Fruit fly (Drosophila melanogaster) whole organism, wandering third instar larva: ENCODE data around the gene mew.

Source experiments
- CG32264 ChIP-seq: fragments of 200-800 bp; sonication (Bioruptor generic); optimal IDR thresholded peaks from 2 replicates; lab custom pipeline; 2016; ENCODE audit warnings: missing biosample characterization, missing genetic modification characterization
- CrebA ChIP-seq: fragments of 200-800 bp; sonication (Bioruptor generic); optimal IDR thresholded peaks from 2 replicates; lab custom pipeline; 2016; ENCODE audit warnings: missing biosample characterization, mild to moderate bottlenecking, missing genetic modification characterization, borderline replicate concordance
- Dfd ChIP-seq: fragments of >200 bp; optimal IDR thresholded peaks from 2 replicates; lab custom pipeline; 2017; ENCODE audit warnings: missing biosample characterization, missing genetic modification characterization
- Dif ChIP-seq: fragments of 200-275, 200-300 bp; sonication (Bioruptor generic); optimal IDR thresholded peaks from 2 replicates; lab custom pipeline; 2018; ENCODE audit warnings: missing biosample characterization, missing genetic modification characterization; ENCODE audit not compliant: partially characterized antibody
- HLH106 ChIP-seq: fragments of 200-800 bp; optimal IDR thresholded peaks from 3 replicates; lab custom pipeline; 2019; ENCODE audit warnings: missing biosample characterization, mild to moderate bottlenecking, missing genetic modification characterization, moderate library complexity
- Hnf4 ChIP-seq: fragments of 200-800 bp; sonication (Bioruptor generic); optimal IDR thresholded peaks from 2 replicates; lab custom pipeline; 2016; ENCODE audit warnings: missing biosample characterization, mild to moderate bottlenecking, missing genetic modification characterization
- Hr78 ChIP-seq: fragments of >200 bp; optimal IDR thresholded peaks from 2 replicates; lab custom pipeline; 2017; ENCODE audit warnings: missing biosample characterization, missing genetic modification characterization
- Jra ChIP-seq: sonication (Bioruptor generic); optimal IDR thresholded peaks from 2 replicates; lab custom pipeline; 2016; ENCODE audit warnings: missing biosample characterization, missing genetic modification characterization
- Mio ChIP-seq: sonication (Bioruptor generic); optimal IDR thresholded peaks from 2 replicates; lab custom pipeline; 2016; ENCODE audit warnings: missing biosample characterization, missing genetic modification characterization
- Myc ChIP-seq: fragments of >200 bp; optimal IDR thresholded peaks from 2 replicates; lab custom pipeline; 2017
- N ChIP-seq: fragments of >200 bp; optimal IDR thresholded peaks from 2 replicates; lab custom pipeline; 2018; ENCODE audit warnings: missing biosample characterization, missing external identifiers, missing genetic modification characterization
- OdsH ChIP-seq: fragments of 200-800 bp; sonication (Bioruptor generic); optimal IDR thresholded peaks from 2 replicates; lab custom pipeline; 2016; ENCODE audit warnings: missing biosample characterization, mild to moderate bottlenecking, missing genetic modification characterization
- Rel ChIP-seq, 2 experiments: fragments of 200-800 bp; sonication (Bioruptor generic) in 1 of 2; optimal IDR thresholded peaks; 2 replicates in 1 of 2; 3 replicates in 1 of 2; lab custom pipeline; 2016 to 2019; ENCODE audit warnings: mild to moderate bottlenecking in 2 of 2, missing biosample characterization in 2 of 2, missing genetic modification characterization in 2 of 2, moderate library complexity in 1 of 2
- Sp1 ChIP-seq: fragments of 200-800 bp; sonication (Bioruptor generic); optimal IDR thresholded peaks from 3 replicates; lab custom pipeline; 2019; ENCODE audit warnings: missing biosample characterization, mild to moderate bottlenecking, missing genetic modification characterization, moderate library complexity
- br ChIP-seq: fragments of 200-800 bp; sonication (Bioruptor generic); optimal IDR thresholded peaks from 2 replicates; lab custom pipeline; 2016; ENCODE audit warnings: missing biosample characterization, missing genetic modification characterization
- dl ChIP-seq, 2 experiments: fragments of 175-275, 200-275 bp in 1 of 2; fragments of 200-275 bp in 1 of 2; sonication (Bioruptor generic); optimal IDR thresholded peaks; lab custom pipeline; 2018; ENCODE audit warnings: mild to moderate bottlenecking in 2 of 2, missing biosample characterization in 2 of 2, missing genetic modification characterization in 2 of 2, moderate library complexity in 2 of 2; ENCODE audit not compliant: partially characterized antibody in 2 of 2, insufficient read depth in 1 of 2
- dmrt93B ChIP-seq: fragments of 200-800 bp; sonication (Bioruptor generic); optimal IDR thresholded peaks from 2 replicates; lab custom pipeline; 2018; ENCODE audit warnings: missing biosample characterization, mild to moderate bottlenecking, missing genetic modification characterization
- fru ChIP-seq: fragments of 200-800 bp; sonication (Bioruptor generic); optimal IDR thresholded peaks from 3 replicates; lab custom pipeline; 2016; ENCODE audit warnings: missing biosample characterization, mild to moderate bottlenecking, missing genetic modification characterization
- h ChIP-seq: fragments of 200-800 bp; sonication (Bioruptor generic); optimal IDR thresholded peaks from 3 replicates; lab custom pipeline; 2016; ENCODE audit warnings: missing biosample characterization, mild to moderate bottlenecking, missing genetic modification characterization
- jim ChIP-seq: fragments of 175-275, 200-325 bp; sonication (Bioruptor generic); optimal IDR thresholded peaks from 2 replicates; lab custom pipeline; 2016; ENCODE audit warnings: missing biosample characterization, mild to moderate bottlenecking, missing genetic modification characterization
- lola ChIP-seq: fragments of >200 bp; optimal IDR thresholded peaks from 2 replicates; lab custom pipeline; 2017; ENCODE audit warnings: missing biosample characterization, missing genetic modification characterization
- psq ChIP-seq: fragments of 200-800 bp; sonication (Bioruptor generic); optimal IDR thresholded peaks from 3 replicates; lab custom pipeline; 2017; ENCODE audit warnings: missing biosample characterization, mild to moderate bottlenecking, missing genetic modification characterization, moderate library complexity
- rgr ChIP-seq: fragments of 200-800 bp; sonication (Bioruptor generic); optimal IDR thresholded peaks from 3 replicates; lab custom pipeline; 2016; ENCODE audit warnings: missing biosample characterization, mild to moderate bottlenecking, missing genetic modification characterization
- sage ChIP-seq: fragments of 200-800 bp; sonication (Bioruptor generic); optimal IDR thresholded peaks from 2 replicates; lab custom pipeline; 2016; ENCODE audit warnings: missing biosample characterization, mild to moderate bottlenecking, missing genetic modification characterization
- woc ChIP-seq: sonication (Bioruptor generic); optimal IDR thresholded peaks from 2 replicates; lab custom pipeline; 2016; ENCODE audit warnings: missing biosample characterization, mild to moderate bottlenecking, missing genetic modification characterization

mew gene

dm6 chrX:13285001-13285748 is 26.9 kb upstream of the mew start, which contains the start of the genes HDAC4 and CG15743:
TSS of gene HDAC4 (minus strand) at chrX:13285632.
TSS of gene CG15743 (plus strand) at chrX:13285707.
- TF ChIP-seq Hnf4 (GFP tag; lab: Kevin White, UChicago): no peak
- peak; percentile 18 for TF ChIP-seq rgr (GFP tag; lab: Kevin White, UChicago)
- peak; percentile 36 for TF ChIP-seq fru (GFP tag; lab: Kevin White, UChicago)
- no peak for TF ChIP-seq dmrt93B (GFP tag; lab: Kevin White, UChicago)
- peak; percentile 90 for TF ChIP-seq psq (GFP tag; lab: Kevin White, UChicago)
- TF ChIP-seq h (GFP tag; lab: Kevin White, UChicago): peak; percentile 25
- peak; percentile 43 for TF ChIP-seq Jra (GFP tag; lab: Kevin White, UChicago)
- TF ChIP-seq HLH106 (tag; lab: Kevin White, UChicago): peak; percentile 12
- TF ChIP-seq Myc: no peak
- peak; percentile 3 for TF ChIP-seq Sp1 (GFP tag; lab: Kevin White, UChicago)

- peak; percentile 61 for TF ChIP-seq Dif (GFP tag; lab: Kevin White, UChicago)
- no peak for TF ChIP-seq lola (GFP tag; lab: Kevin White, UChicago)
- peak; percentile 89 for TF ChIP-seq psq (GFP tag; lab: Kevin White, UChicago)
- TF ChIP-seq rgr (GFP tag; lab: Kevin White, UChicago): no peak
- peak; percentile 12 for TF ChIP-seq h (GFP tag; lab: Kevin White, UChicago)
- no peak for TF ChIP-seq Mio (GFP tag; lab: Kevin White, UChicago)
Observed at dm6 chrX:13284548-13284974, 26.3 kb upstream of the mew start.

- TF ChIP-seq rgr (GFP tag; lab: Kevin White, UChicago) (no peak), woc (peak; percentile 37), br (GFP tag; lab: Kevin White, UChicago) (peak; percentile 11), psq (GFP tag; lab: Kevin White, UChicago) (peak; percentile 97), jim (GFP tag; lab: Kevin White, UChicago) (no peak)
- TF ChIP-seq, all 38 proteins: peak for 3
Observed at dm6 chrX:13283940-13284547, 25.8 kb upstream of the mew start.

dm6 chrX:13282717-13283116 is 24.4 kb upstream of the mew start:
- TF ChIP-seq Hr78 (GFP tag; lab: Kevin White, UChicago) (no peak), br (GFP tag; lab: Kevin White, UChicago) (no peak), lola (GFP tag; lab: Kevin White, UChicago) (no peak), Rel (GFP tag; optimal IDR thresholded peaks at IDR 0.05; lab: Kevin White, UChicago) (no peak), Rel (tag; optimal IDR thresholded peaks at IDR 0.05; lab: Kevin White, UChicago) (peak; percentile 91), rgr (GFP tag; lab: Kevin White, UChicago) (peak; percentile 2)

dm6 chrX:13281244-13281877 is 23.1 kb upstream of the mew start:
- no peak for TF ChIP-seq Sp1 (GFP tag; lab: Kevin White, UChicago)

dm6 chrX:13280738-13281137 is 22.4 kb upstream of the mew start:
- TF ChIP-seq CrebA (GFP tag; lab: Kevin White, UChicago) (no peak), Dfd (GFP tag; lab: Kevin White, UChicago) (no peak), Jra (GFP tag; lab: Kevin White, UChicago) (no peak), sage (GFP tag; lab: Kevin White, UChicago) (no peak), CG32264 (no peak), HLH106 (tag; lab: Kevin White, UChicago) (no peak), N (GFP tag; lab: Kevin White, UChicago) (no peak)

- TF ChIP-seq HLH106 (tag; lab: Kevin White, UChicago) (no peak), OdsH (no peak), Rel (GFP tag; optimal IDR thresholded peaks at IDR 0.05; lab: Kevin White, UChicago) (no peak), Rel (tag; optimal IDR thresholded peaks at IDR 0.05; lab: Kevin White, UChicago) (peak; percentile 54), dl (GFP tag; optimal IDR thresholded peaks at IDR 0.05; lab: Kevin White, UChicago; ENCODE audit: insufficient read depth in 1 of 2, partially characterized antibody in 2 of 2) (peak in 1 of 2 experiments; percentile 6), Jra (GFP tag; lab: Kevin White, UChicago) (no peak)
Observed at dm6 chrX:13280235-13280634, 21.9 kb upstream of the mew start.
